Worm (Caenorhabditis elegans) whole organism, young adult: ENCODE measurements around the gene let-4.

Experiments
- T07F8.4 ChIP-seq: sonication (generic microtip); optimal IDR thresholded peaks from 2 replicates; lab custom pipeline; 2016; ENCODE audit warnings: mild to moderate bottlenecking, missing genetic modification characterization, moderate library complexity, missing compliant biosample characterization
- ets-4 ChIP-seq: fragments of 200-800 bp; sonication (Bioruptor generic); optimal IDR thresholded peaks from 2 replicates; lab custom pipeline; 2018; ENCODE audit warnings: mild to moderate bottlenecking, missing genetic modification characterization, missing compliant biosample characterization
- nhr-120 ChIP-seq: fragments of 200-800 bp; sonication (Bioruptor generic); IDR thresholded peaks from 2 replicates; pipeline ENCODE4 v1.3.6; 2022; ENCODE audit warnings: missing genetic modification characterization, missing compliant biosample characterization

let-4 gene

ce11 chrX:14628816-14629215, 51.1 kb downstream of the let-4 start, which contains the start of gene F54E4.2 (continued):
- no peak for TF ChIP-seq T07F8.4 (tag; lab: Kevin White, UChicago)
- no peak for TF ChIP-seq ets-4 (GFP tag; lab: Kevin White, UChicago)
- no peak for TF ChIP-seq nhr-120
